Fruit fly (Drosophila melanogaster): Measurements from ENCODE around the gene CG33003.

dm6 chr2L:4363707-4364270, 37.0 kb upstream of the CG33003 start:
- TF ChIP-seq Myc (optimal IDR thresholded peaks at IDR 0.05) (no peak), Sin3A (optimal IDR thresholded peaks at IDR 0.05) (no peak), insv (optimal IDR thresholded peaks at IDR 0.05) (no peak), h (optimal IDR thresholded peaks at IDR 0.05) (no peak), psq (optimal IDR thresholded peaks at IDR 0.05) (no peak)

Measured in Kc167 (cell line).